Worm (Caenorhabditis elegans) whole organism, midembryonic: ENCODE results near the gene lis-1.

Source experiments
- T22C8.4 ChIP-seq: fragments of 200-800 bp; sonication (Bioruptor generic); IDR thresholded peaks from 2 replicates; pipeline ENCODE4 v1.3.6; 2022; ENCODE audit warnings: missing genetic modification characterization, missing compliant biosample characterization
- cog-1 ChIP-seq: sonication (generic microtip); optimal IDR thresholded peaks from 2 replicates; lab custom pipeline; 2016; ENCODE audit warnings: missing genetic modification characterization, missing compliant biosample characterization
- flt-1 ChIP-seq: fragments of 200-800 bp; sonication (Bioruptor generic); IDR thresholded peaks from 2 replicates; pipeline ENCODE4 v1.3.6; 2022; ENCODE audit warnings: missing genetic modification characterization, missing compliant biosample characterization
- ref-1 ChIP-seq: fragments of 200-800 bp; sonication (Bioruptor generic); conservative IDR thresholded peaks from 2 replicates; pipeline ENCODE4 v1.3.6; 2022; ENCODE audit warnings: missing genetic modification reagents, missing genetic modification characterization, missing compliant biosample characterization
- tab-1 ChIP-seq: fragments of 200-800 bp; sonication (Bioruptor generic); IDR thresholded peaks from 2 replicates; pipeline ENCODE4 v1.3.6; 2022; ENCODE audit warnings: missing genetic modification characterization, missing compliant biosample characterization
- ztf-23 ChIP-seq: fragments of 200-800 bp; sonication (Bioruptor generic); IDR thresholded peaks from 2 replicates; pipeline ENCODE4 v1.3.6; 2022; ENCODE audit warnings: missing genetic modification reagents, missing genetic modification characterization, missing compliant biosample characterization
- ztf-29 ChIP-seq: fragments of 200-800 bp; sonication (Bioruptor generic); IDR thresholded peaks from 2 replicates; pipeline ENCODE4 v1.3.6; 2022; ENCODE audit warnings: missing genetic modification reagents, missing genetic modification characterization, missing compliant biosample characterization

DNA sequence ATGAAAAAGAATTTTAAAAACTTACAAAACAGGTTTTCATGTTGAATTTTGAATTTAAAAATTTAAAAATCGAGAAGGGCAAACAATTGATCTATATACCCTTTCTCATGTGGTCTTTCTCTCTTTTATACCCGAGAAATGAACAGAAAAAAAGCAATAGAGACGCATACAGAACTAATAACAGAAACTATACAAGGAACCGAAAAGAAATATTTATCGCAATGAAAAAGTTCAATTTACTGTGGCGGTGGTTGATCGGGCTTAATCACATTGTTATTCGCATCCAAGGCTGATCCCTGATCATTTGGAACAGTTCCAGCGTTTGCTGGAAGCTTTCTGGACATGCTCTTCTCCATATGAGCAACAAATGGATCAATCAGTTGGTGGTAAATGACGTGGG, 1.7 kb upstream of the lis-1 start, which contains the start of gene T03F6.10:
- no peak for TF ChIP-seq flt-1 (GFP tag; lab: Robert Waterston, UW)
- TF ChIP-seq T22C8.4 (GFP tag; lab: Robert Waterston, UW), result no peak
- no peak for TF ChIP-seq tab-1 (GFP tag; lab: Robert Waterston, UW)
- TF ChIP-seq ztf-29 (GFP tag; lab: Robert Waterston, UW), result no peak
- no peak for TF ChIP-seq ref-1 (GFP tag; lab: Robert Waterston, UW)
- no peak for TF ChIP-seq ztf-23 (GFP tag; lab: Robert Waterston, UW)
- TF ChIP-seq cog-1 (tag; lab: Kevin White, UChicago), result no peak
